Fruit fly (Drosophila melanogaster) Kc167 (cell line): ENCODE data around the gene Sfp33A4.

Source experiments
- h ChIP-seq: fragments of >200 bp; optimal IDR thresholded peaks from 3 replicates; lab custom pipeline; 2018; ENCODE audit warnings: missing external identifiers
- insv ChIP-seq: fragments of >200 bp; optimal IDR thresholded peaks from 3 replicates; lab custom pipeline; 2018; ENCODE audit warnings: missing external identifiers

DNA sequence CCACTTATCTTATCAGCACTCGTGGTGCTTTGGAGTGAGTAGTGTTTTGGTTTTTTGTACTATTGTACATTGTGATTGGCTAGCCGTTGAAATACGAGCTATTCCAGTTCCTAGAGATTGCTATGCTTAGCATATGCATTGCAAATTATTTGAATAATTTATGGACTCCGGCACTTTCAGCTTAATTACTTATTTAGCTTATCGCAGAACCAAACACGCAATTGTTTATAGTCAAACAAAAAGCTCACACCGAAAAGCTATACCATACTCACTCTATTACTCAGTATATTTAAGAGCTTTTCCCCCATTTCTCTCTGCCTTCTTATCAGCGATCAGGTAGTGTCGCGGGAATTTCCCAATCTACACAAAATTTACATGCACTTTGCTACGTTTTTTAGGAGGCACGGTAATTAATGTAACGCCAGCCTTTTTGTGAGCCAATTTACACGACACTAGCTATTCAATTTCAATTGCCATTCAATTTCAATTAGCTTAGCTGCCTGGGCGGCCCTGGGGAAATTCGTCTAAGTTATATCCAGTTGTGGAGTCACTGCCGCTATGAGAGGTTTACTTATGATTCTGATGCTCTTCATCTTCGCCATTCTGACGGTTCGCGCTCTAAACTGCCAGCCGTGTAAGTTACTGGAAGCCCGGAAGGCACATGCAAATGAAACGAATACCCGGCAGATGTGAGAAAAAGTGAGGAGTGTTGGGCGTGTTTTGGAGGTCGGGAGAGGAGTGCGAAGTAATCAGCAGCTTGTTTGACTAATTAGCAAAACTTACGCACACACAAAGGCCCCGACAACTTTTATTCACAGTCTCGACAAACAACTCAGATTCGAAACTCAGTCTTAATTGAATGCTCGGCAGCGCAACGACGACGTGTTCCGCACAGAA is 5.5 kb downstream of the Sfp33A4 start, which contains the start of the genes CG44008, CG14933, CG46426 and CG42486:
- TF ChIP-seq h (lab: Kevin White, UChicago) (no peak), insv (lab: Kevin White, UChicago) (no peak)
